Worm (Caenorhabditis elegans): ENCODE measurements around the gene tyr-2.

DNA sequence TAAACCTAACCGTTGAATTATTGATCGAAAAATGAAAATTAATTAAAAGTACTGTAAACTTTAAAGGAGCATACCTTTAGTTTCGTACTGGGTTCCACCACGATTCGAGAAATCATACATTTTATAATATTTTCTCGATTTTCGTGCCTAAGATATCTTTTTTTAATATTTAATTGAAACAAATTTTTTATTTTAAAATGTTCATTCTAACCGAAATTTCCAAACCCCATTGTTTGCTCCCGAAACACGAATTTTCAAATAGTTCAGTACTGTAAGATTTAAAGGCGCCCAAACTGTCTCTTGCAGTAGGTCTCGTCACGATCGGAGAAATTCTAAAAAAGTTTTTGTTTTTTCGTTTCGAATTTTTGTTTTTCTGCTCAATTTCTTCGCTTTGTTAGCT, 29.1 kb upstream of the tyr-2 start:
- TF ChIP-seq ets-4 (GFP tag; optimal IDR thresholded peaks at IDR 0.05) (no peak), ztf-18 (tag; optimal IDR thresholded peaks at IDR 0.05) (no peak), attf-6 (GFP tag; IDR thresholded peaks at IDR 0.05) (no peak), F57C9.4 (tag; optimal IDR thresholded peaks at IDR 0.05) (no peak), K12H6.12 (tag; optimal IDR thresholded peaks at IDR 0.05) (no peak), lsy-27 (tag; optimal IDR thresholded peaks at IDR 0.05; ENCODE audit: borderline replicate concordance, insufficient read depth) (no peak), pha-4 (tag; optimal IDR thresholded peaks at IDR 0.05) (no peak), akir-1 (GFP tag; optimal IDR thresholded peaks at IDR 0.05) (no peak), him-1 (tag; optimal IDR thresholded peaks at IDR 0.05) (no peak), nhr-120 (GFP tag; IDR thresholded peaks at IDR 0.05) (no peak), snpc-4 (GFP tag; optimal IDR thresholded peaks at IDR 0.05) (no peak), snpc-4 (tag; optimal IDR thresholded peaks at IDR 0.05) (no peak), sea-2 (GFP tag; IDR thresholded peaks at IDR 0.05) (no peak)

Data from whole organism, young adult.